Fruit fly (Drosophila melanogaster) whole organism, embryonic: ENCODE measurements around the gene Spn88Eb.

ENCODE experiments used
- Abd-B ChIP-seq: fragments of 200-800 bp; sonication (Bioruptor generic); optimal IDR thresholded peaks from 2 replicates; lab custom pipeline; 2018; ENCODE audit warnings: missing biosample characterization, mild to moderate bottlenecking, missing genetic modification characterization, moderate library complexity
- Adf1 ChIP-seq: fragments of 200-800 bp; sonication (Bioruptor generic); IDR thresholded peaks from 2 replicates; pipeline ENCODE4 v1.3.6; 2022; ENCODE audit warnings: missing biosample characterization, missing genetic modification characterization
- Bdp1 ChIP-seq: fragments of 200-800 bp; sonication (Bioruptor generic); optimal IDR thresholded peaks from 3 replicates; lab custom pipeline; 2016; ENCODE audit warnings: missing biosample characterization, missing genetic modification characterization
- Bteb2 ChIP-seq: fragments of 200-800 bp; sonication (Bioruptor generic); optimal IDR thresholded peaks from 2 replicates; lab custom pipeline; 2016; ENCODE audit warnings: missing biosample characterization, missing genetic modification characterization
- CG10274 ChIP-seq: fragments of 200-800 bp; sonication (Bioruptor generic); optimal IDR thresholded peaks from 3 replicates; lab custom pipeline; 2017; ENCODE audit warnings: missing biosample characterization, mild to moderate bottlenecking, missing genetic modification characterization
- CG10543 ChIP-seq: fragments of 200-800 bp; sonication (Bioruptor generic); optimal IDR thresholded peaks from 3 replicates; lab custom pipeline; 2017; ENCODE audit warnings: missing biosample characterization, mild to moderate bottlenecking, missing genetic modification characterization, moderate library complexity
- CG10959 ChIP-seq: fragments of 200-800 bp; sonication (Bioruptor generic); IDR thresholded peaks from 2 replicates; pipeline ENCODE4 v1.3.6; 2022; ENCODE audit warnings: missing biosample characterization, missing genetic modification characterization
- CG11093 ChIP-seq: fragments of 200-800 bp; sonication (Bioruptor generic); IDR thresholded peaks from 3 replicates; pipeline ENCODE4 v1.3.6; 2022; ENCODE audit warnings: missing biosample characterization, missing genetic modification characterization
- CG17802 ChIP-seq: fragments of 200-800 bp; sonication (Bioruptor generic); optimal IDR thresholded peaks from 2 replicates; lab custom pipeline; 2018; ENCODE audit warnings: missing biosample characterization, mild to moderate bottlenecking, missing genetic modification characterization, moderate library complexity
- CG17829 ChIP-seq: fragments of 200-800 bp; optimal IDR thresholded peaks from 2 replicates; lab custom pipeline; 2019; ENCODE audit warnings: missing biosample characterization, mild to moderate bottlenecking, missing genetic modification characterization, moderate library complexity
- CG1792 ChIP-seq: fragments of 200-800 bp; sonication (Bioruptor generic); optimal IDR thresholded peaks from 2 replicates; lab custom pipeline; 2016; ENCODE audit warnings: missing biosample characterization, missing genetic modification characterization
- CG18619 ChIP-seq: fragments of 200-800 bp; sonication (Bioruptor generic); optimal IDR thresholded peaks from 3 replicates; lab custom pipeline; 2017; ENCODE audit warnings: missing biosample characterization, mild to moderate bottlenecking, missing genetic modification characterization
- CG3726 ChIP-seq: fragments of 200-800 bp; sonication (Bioruptor generic); IDR thresholded peaks from 3 replicates; pipeline ENCODE4, ENCODE4 v1.3.6; 2022; ENCODE audit warnings: missing biosample characterization, missing genetic modification characterization
- CG4707 ChIP-seq: fragments of 200-800 bp; sonication (Bioruptor generic); optimal IDR thresholded peaks from 2 replicates; lab custom pipeline; 2018; ENCODE audit warnings: missing biosample characterization, mild to moderate bottlenecking, missing genetic modification characterization, moderate library complexity
- CG7745 ChIP-seq: fragments of 200-800 bp; sonication (Bioruptor generic); optimal IDR thresholded peaks from 2 replicates; lab custom pipeline; 2018; ENCODE audit warnings: missing biosample characterization, mild to moderate bottlenecking, missing genetic modification characterization, moderate library complexity
- CG7839 ChIP-seq: fragments of 200-800 bp; sonication (Bioruptor generic); optimal IDR thresholded peaks from 3 replicates; lab custom pipeline; 2018; ENCODE audit warnings: missing biosample characterization, mild to moderate bottlenecking, missing genetic modification characterization, moderate library complexity
- CG8089 ChIP-seq: fragments of 200-800 bp; sonication (Bioruptor generic); optimal IDR thresholded peaks from 3 replicates; lab custom pipeline; 2016; ENCODE audit warnings: missing biosample characterization, missing genetic modification characterization
- CG9797 ChIP-seq: fragments of 200-800 bp; sonication (Bioruptor generic); optimal IDR thresholded peaks from 3 replicates; lab custom pipeline; 2018; ENCODE audit warnings: missing biosample characterization, mild to moderate bottlenecking, missing genetic modification characterization
- CG9876 ChIP-seq: fragments of 200-800 bp; sonication (Bioruptor generic); optimal IDR thresholded peaks from 2 replicates; lab custom pipeline; 2016; ENCODE audit warnings: missing biosample characterization, missing genetic modification characterization
- CHES-1-like ChIP-seq: fragments of 200-800 bp; sonication (Bioruptor generic); optimal IDR thresholded peaks from 2 replicates; lab custom pipeline; 2016; ENCODE audit warnings: missing biosample characterization, missing genetic modification characterization
- Camta ChIP-seq: fragments of 200-800 bp; sonication (Bioruptor generic); optimal IDR thresholded peaks from 2 replicates; lab custom pipeline; 2016; ENCODE audit warnings: missing biosample characterization, missing genetic modification characterization
- D ChIP-seq, 2 experiments: fragments of 200-800 bp in 1 of 2; fragments of >200 bp in 1 of 2; sonication (Bioruptor generic) in 1 of 2; optimal IDR thresholded peaks; 2 replicates in 1 of 2; 3 replicates in 1 of 2; lab custom pipeline; 2017; ENCODE audit warnings: mild to moderate bottlenecking in 1 of 2, missing biosample characterization in 1 of 2, missing genetic modification characterization in 1 of 2, missing genetic modification reagents in 1 of 2
- Dad ChIP-seq: fragments of 200-800 bp; sonication (Bioruptor generic); optimal IDR thresholded peaks from 3 replicates; lab custom pipeline; 2016; ENCODE audit warnings: missing biosample characterization, missing genetic modification characterization
- Dbx ChIP-seq: fragments of 200-800 bp; sonication (Bioruptor generic); IDR thresholded peaks from 3 replicates; pipeline ENCODE4 v1.3.6; 2022; ENCODE audit warnings: missing biosample characterization, missing genetic modification characterization
- Gug ChIP-seq: fragments of 200-800 bp; sonication (Bioruptor generic); IDR thresholded peaks from 4 replicates; pipeline ENCODE4 v1.3.6; 2022; ENCODE audit warnings: missing biosample characterization, missing genetic modification characterization
- HHEX ChIP-seq: fragments of 200-800 bp; sonication (Bioruptor generic); optimal IDR thresholded peaks from 3 replicates; lab custom pipeline; 2017; ENCODE audit warnings: missing biosample characterization, mild to moderate bottlenecking, missing genetic modification characterization, missing genetic modification reagents
- Hr3 ChIP-seq: fragments of 200-800 bp; sonication (Bioruptor generic); optimal IDR thresholded peaks from 3 replicates; lab custom pipeline; 2016; ENCODE audit warnings: missing biosample characterization, missing genetic modification characterization
- Med ChIP-seq: fragments of 200-800 bp; sonication (Bioruptor generic); peaks from one replicate; lab custom pipeline; 2016; ENCODE audit warnings: missing biosample characterization, missing genetic modification characterization, mild to moderate bottlenecking, inconsistent platforms, moderate library complexity
- NK7.1 ChIP-seq: fragments of 200-800 bp; sonication (Bioruptor generic); optimal IDR thresholded peaks from 3 replicates; lab custom pipeline; 2016; ENCODE audit warnings: missing biosample characterization, missing genetic modification characterization
- Opbp ChIP-seq: fragments of 200-800 bp; sonication (Bioruptor generic); IDR thresholded peaks from 3 replicates; pipeline ENCODE4 v1.3.6; 2022; ENCODE audit warnings: missing biosample characterization, missing genetic modification characterization; ENCODE audit not compliant: partially characterized antibody
- Poxn ChIP-seq: fragments of 200-800 bp; sonication (Bioruptor generic); IDR thresholded peaks from 2 replicates; pipeline ENCODE4 v1.3.6; 2022; ENCODE audit warnings: missing biosample characterization, missing genetic modification characterization
- TFAM ChIP-seq: fragments of 200-800 bp; sonication (Bioruptor generic); optimal IDR thresholded peaks from 2 replicates; lab custom pipeline; 2017; ENCODE audit warnings: missing biosample characterization, missing genetic modification characterization, inconsistent platforms
- Vsx1 ChIP-seq: fragments of 200-800 bp; sonication (Bioruptor generic); optimal IDR thresholded peaks from 2 replicates; lab custom pipeline; 2017; ENCODE audit warnings: missing biosample characterization, mild to moderate bottlenecking, missing genetic modification characterization, missing genetic modification reagents
- YL-1 ChIP-seq: fragments of 200-800 bp; sonication (Bioruptor generic); optimal IDR thresholded peaks from 3 replicates; lab custom pipeline; 2017; ENCODE audit warnings: missing biosample characterization, mild to moderate bottlenecking, missing genetic modification characterization
- ato ChIP-seq: fragments of 200-800 bp; sonication (Bioruptor generic); IDR thresholded peaks from 2 replicates; pipeline ENCODE4 v1.3.6; 2022; ENCODE audit warnings: missing biosample characterization, missing genetic modification characterization; ENCODE audit not compliant: partially characterized antibody
- dan ChIP-seq: fragments of 200-800 bp; sonication (Bioruptor generic); IDR thresholded peaks from 2 replicates; pipeline ENCODE4 v1.3.6; 2022; ENCODE audit warnings: missing biosample characterization, missing genetic modification characterization
- disco-r ChIP-seq: fragments of 200-800 bp; sonication (Bioruptor generic); optimal IDR thresholded peaks from 2 replicates; lab custom pipeline; 2016; ENCODE audit warnings: missing biosample characterization, missing genetic modification characterization
- dpn ChIP-seq, 2 experiments: fragments of 200-800 bp; sonication (Bioruptor generic); optimal IDR thresholded peaks; 3 replicates each; lab custom pipeline; 2016; ENCODE audit warnings: missing biosample characterization in 2 of 2, missing genetic modification characterization in 2 of 2
- dysf ChIP-seq: fragments of 200-800 bp; sonication (Bioruptor generic); IDR thresholded peaks from 3 replicates; pipeline ENCODE4 v1.3.6; 2022; ENCODE audit warnings: missing biosample characterization, missing genetic modification characterization
- lola ChIP-seq, 3 experiments: fragments of >200 bp in 2 of 3; fragments of 200-800 bp in 1 of 3; sonication (Bioruptor generic) in 1 of 3; optimal IDR thresholded peaks; 2 replicates each; lab custom pipeline; 2017 to 2019; ENCODE audit warnings: missing biosample characterization in 3 of 3, missing genetic modification characterization in 3 of 3, mild to moderate bottlenecking in 1 of 3, moderate library complexity in 1 of 3
- lov ChIP-seq, 2 experiments: fragments of 200-800 bp in 1 of 2; fragments of >200 bp in 1 of 2; sonication (Bioruptor generic) in 1 of 2; IDR thresholded peaks in 1 of 2; optimal IDR thresholded peaks in 1 of 2; 2 replicates in 1 of 2; 3 replicates in 1 of 2; pipeline versions ENCODE4 v1.3.6 to Lab custom; 2017 to 2022; ENCODE audit warnings: missing biosample characterization in 1 of 2, missing genetic modification characterization in 1 of 2
- luna ChIP-seq: fragments of 200-800 bp; sonication (Bioruptor generic); optimal IDR thresholded peaks from 2 replicates; lab custom pipeline; 2016; ENCODE audit warnings: missing biosample characterization, missing genetic modification characterization
- phol ChIP-seq: fragments of 200-800 bp; sonication (Bioruptor generic); optimal IDR thresholded peaks from 3 replicates; lab custom pipeline; 2018; ENCODE audit warnings: missing biosample characterization, mild to moderate bottlenecking, missing genetic modification characterization, moderate library complexity
- scrt ChIP-seq: fragments of 200-800 bp; sonication (Bioruptor generic); optimal IDR thresholded peaks from 2 replicates; lab custom pipeline; 2018; ENCODE audit warnings: missing biosample characterization, mild to moderate bottlenecking, missing genetic modification characterization, moderate library complexity
- slbo ChIP-seq: fragments of 200-800 bp; sonication (Bioruptor generic); IDR thresholded peaks from 2 replicates; pipeline ENCODE4 v1.3.6; 2022; ENCODE audit warnings: missing biosample characterization, missing genetic modification characterization
- tna ChIP-seq: fragments of 200-800 bp; sonication (Bioruptor generic); IDR thresholded peaks from 2 replicates; pipeline ENCODE4 v1.3.6; 2022; ENCODE audit warnings: missing biosample characterization, missing genetic modification characterization; ENCODE audit not compliant: partially characterized antibody
- unc-4 ChIP-seq: fragments of 200-800 bp; sonication (Bioruptor generic); IDR thresholded peaks from 2 replicates; pipeline ENCODE4 v1.3.6; 2022; ENCODE audit warnings: missing biosample characterization, missing genetic modification characterization; ENCODE audit not compliant: partially characterized antibody

The Spn88Eb gene

DNA sequence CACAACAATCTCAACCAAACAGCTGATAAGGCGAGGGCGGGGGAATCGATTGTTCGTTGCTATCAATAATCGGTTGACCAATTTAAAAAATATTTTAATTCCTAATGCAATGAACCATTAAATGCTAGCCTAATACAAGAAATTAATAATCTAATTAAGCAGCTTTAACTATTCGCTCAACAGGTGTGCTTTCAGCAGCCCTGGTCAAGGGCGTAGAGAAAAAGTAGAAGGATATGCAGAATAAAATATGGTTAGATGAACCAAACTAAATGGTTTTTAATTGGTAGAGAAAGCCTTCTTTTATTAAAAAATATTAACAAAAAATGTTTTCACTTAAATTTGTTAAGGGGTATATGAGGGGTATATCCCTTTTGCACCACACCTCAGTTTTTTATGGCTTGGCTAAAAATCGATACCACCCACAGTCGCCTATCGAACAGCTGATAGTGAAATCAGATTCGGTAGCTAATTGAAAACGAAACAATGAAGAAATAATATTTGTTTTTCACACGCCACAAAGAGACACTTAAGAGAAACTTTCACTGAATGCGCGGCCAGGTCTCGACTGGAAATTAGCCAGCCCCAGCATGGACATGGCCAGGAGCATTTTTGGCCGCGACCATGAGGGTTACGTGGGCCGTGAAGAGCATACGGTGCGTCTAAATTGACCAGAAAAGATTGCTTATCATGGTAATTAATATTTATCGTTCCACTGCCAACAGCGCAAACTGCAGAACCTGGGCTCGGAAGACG, 10.4 kb upstream of the Spn88Eb start, which contains the start of the genes SIDL and CG12241 (continued):
- TF ChIP-seq Hr3, result peak; percentile 70
- TF ChIP-seq dan (GFP tag; lab: Robert Waterston, UW), result peak; percentile 50; the same call in 1 of the 2 replicates
- TF ChIP-seq unc-4, result 0 out of 2 replicates have a peak, but pooled peaks have one; percentile 44
- TF ChIP-seq CG17802 (tag; lab: Kevin White, UChicago), result peak; percentile 42
- TF ChIP-seq disco-r (GFP tag; lab: Kevin White, UChicago), result no peak
- TF ChIP-seq Dbx, result peak; percentile 94
- peak; percentile 63 for TF ChIP-seq Bteb2 (GFP tag; lab: Kevin White, UChicago)
- peak; percentile 79; the same call in 2 of the 3 replicates for TF ChIP-seq CG3726 (GFP tag; lab: Robert Waterston, UW)
- peak; percentile 78 for TF ChIP-seq Dad
- TF ChIP-seq Adf1 (GFP tag; lab: Robert Waterston, UW), result peak; percentile 23; the same call in 1 of the 2 replicates
- TF ChIP-seq CG18619 (GFP tag; lab: Kevin White, UChicago), result peak; percentile 39
- no peak for TF ChIP-seq CG7839
- peak in 1 of 3 experiments; percentile 45 for TF ChIP-seq lola (GFP tag; optimal IDR thresholded peaks at IDR 0.05; lab: Kevin White, UChicago)
- TF ChIP-seq Vsx1 (GFP tag; lab: Kevin White, UChicago), result peak; percentile 96
- peak; percentile 73 for TF ChIP-seq NK7.1 (GFP tag; lab: Kevin White, UChicago)
- TF ChIP-seq scrt (GFP tag; lab: Kevin White, UChicago), result peak; percentile 90
- peak; percentile 83 for TF ChIP-seq HHEX (GFP tag; lab: Kevin White, UChicago)
- peak; percentile 82 for TF ChIP-seq phol
- no peak for TF ChIP-seq CG7745 (tag; lab: Kevin White, UChicago)
- no peak for TF ChIP-seq CG8089 (GFP tag; lab: Kevin White, UChicago)
- peak; percentile 97 for TF ChIP-seq Med
- TF ChIP-seq dpn (GFP tag; optimal IDR thresholded peaks at IDR 0.05; lab: Kevin White, UChicago), result peak; percentile 73 to 87
- TF ChIP-seq YL-1, result peak; percentile 43
- peak; percentile 91 for TF ChIP-seq CG11093
- TF ChIP-seq Poxn (GFP tag; lab: Robert Waterston, UW), result no peak; the same call in 1 of the 2 replicates
- peak; percentile 63 for TF ChIP-seq CG10959 (GFP tag; lab: Robert Waterston, UW)
- TF ChIP-seq Camta (GFP tag; lab: Kevin White, UChicago), result peak; percentile 84
- TF ChIP-seq CG4707 (GFP tag; lab: Kevin White, UChicago), result no peak
- peak; percentile 7 for TF ChIP-seq Bdp1 (GFP tag; lab: Kevin White, UChicago)
- no peak for TF ChIP-seq tna
- TF ChIP-seq dysf (GFP tag; lab: Robert Waterston, UW), result peak; percentile 96
- TF ChIP-seq CG9797 (GFP tag; lab: Kevin White, UChicago), result peak; percentile 23
- peak; percentile 93; the same call in 3 of the 4 replicates for TF ChIP-seq Gug (GFP tag; lab: Robert Waterston, UW)
- no peak for TF ChIP-seq lov (optimal IDR thresholded peaks at IDR 0.05; lab: Kevin White, UChicago)
- TF ChIP-seq lov (GFP tag; IDR thresholded peaks at IDR 0.05; lab: Robert Waterston, UW), result peak; percentile 88
- no peak for TF ChIP-seq ato (GFP tag; lab: Robert Waterston, UW)
- peak; percentile 86 for TF ChIP-seq CG17829 (tag; lab: Kevin White, UChicago)
- TF ChIP-seq CG10274 (GFP tag; lab: Kevin White, UChicago), result peak; percentile 41
- peak; percentile 34; the same call in 1 of the 3 replicates for TF ChIP-seq Opbp
- TF ChIP-seq TFAM (GFP tag; lab: Kevin White, UChicago), result no peak
- no peak for TF ChIP-seq D (optimal IDR thresholded peaks at IDR 0.05; lab: Kevin White, UChicago)
- peak; percentile 72 for TF ChIP-seq D (GFP tag; optimal IDR thresholded peaks at IDR 0.05; lab: Kevin White, UChicago)
- TF ChIP-seq CG9876 (GFP tag; lab: Kevin White, UChicago), result no peak
- TF ChIP-seq CG1792 (GFP tag; lab: Kevin White, UChicago), result peak; percentile 71
- peak; percentile 14 for TF ChIP-seq CHES-1-like (GFP tag; lab: Kevin White, UChicago)
- TF ChIP-seq CG10543, result peak; percentile 2
- peak; percentile 75 for TF ChIP-seq luna (GFP tag; lab: Kevin White, UChicago)
- TF ChIP-seq Abd-B, result peak; percentile 94
- TF ChIP-seq slbo (GFP tag; lab: Robert Waterston, UW), result peak; percentile 67
